Fruit fly (Drosophila melanogaster) whole organism, adult: ENCODE results near the gene DppIII.
A peak's percentile ranks its signal among the peaks of the same experiment; 100 is the strongest.

Source experiments
- CG12768 ChIP-seq: fragments of 200-800 bp; sonication (Bioruptor generic); optimal IDR thresholded peaks from 2 replicates; lab custom pipeline; 2017; ENCODE audit warnings: missing biosample characterization, missing genetic modification characterization, mild to moderate bottlenecking, moderate library complexity, missing genetic modification reagents
- CG14711 ChIP-seq: fragments of 200-800 bp; sonication (Bioruptor generic); optimal IDR thresholded peaks from 2 replicates; lab custom pipeline; 2018; ENCODE audit warnings: missing biosample characterization, mild to moderate bottlenecking, missing genetic modification characterization, moderate library complexity
- CG1620 ChIP-seq: fragments of 200-800 bp; sonication (Bioruptor generic); optimal IDR thresholded peaks from 2 replicates; lab custom pipeline; 2016; ENCODE audit warnings: missing biosample characterization, missing genetic modification characterization
- CG5204 ChIP-seq: fragments of 200-800 bp; sonication (Bioruptor generic); optimal IDR thresholded peaks from 2 replicates; lab custom pipeline; 2016; ENCODE audit warnings: missing biosample characterization, missing genetic modification characterization
- CG7045 ChIP-seq: fragments of 200-800 bp; sonication (Bioruptor generic); optimal IDR thresholded peaks from 2 replicates; lab custom pipeline; 2017; ENCODE audit warnings: missing biosample characterization, mild to moderate bottlenecking, missing genetic modification characterization
- Clk ChIP-seq: fragments of 200-800 bp; sonication (Bioruptor generic); optimal IDR thresholded peaks from 2 replicates; lab custom pipeline; 2017; ENCODE audit warnings: missing biosample characterization, missing genetic modification characterization
- Crg-1 ChIP-seq: fragments of 200-800 bp; sonication (Bioruptor generic); optimal IDR thresholded peaks from 2 replicates; lab custom pipeline; 2016; ENCODE audit warnings: missing biosample characterization, missing genetic modification characterization
- Mnt ChIP-seq: fragments of 200-800 bp; sonication (Bioruptor generic); optimal IDR thresholded peaks from 2 replicates; lab custom pipeline; 2016; ENCODE audit warnings: missing biosample characterization, mild to moderate bottlenecking, missing genetic modification characterization
- cic ChIP-seq: fragments of 200-800 bp; sonication (Bioruptor generic); optimal IDR thresholded peaks from 2 replicates; lab custom pipeline; 2017; ENCODE audit warnings: missing biosample characterization, mild to moderate bottlenecking, missing genetic modification characterization, moderate library complexity
- cnc ChIP-seq, 2 experiments: fragments of >200 bp; optimal IDR thresholded peaks; 2 replicates each; lab custom pipeline; 2017
- kay ChIP-seq: fragments of 200-800 bp; sonication (Bioruptor generic); peaks from one replicate; lab custom pipeline; 2016; ENCODE audit warnings: missing biosample characterization, missing genetic modification characterization, borderline replicate concordance
- ovo ChIP-seq: fragments of 200-800 bp; sonication (Bioruptor generic); optimal IDR thresholded peaks from 2 replicates; lab custom pipeline; 2016; ENCODE audit warnings: missing biosample characterization, missing genetic modification characterization
- tj ChIP-seq: fragments of 200-800 bp; sonication (Bioruptor generic); optimal IDR thresholded peaks from 3 replicates; lab custom pipeline; 2017; ENCODE audit warnings: missing biosample characterization, mild to moderate bottlenecking, missing genetic modification characterization, moderate library complexity
- toe ChIP-seq: fragments of 200-800 bp; sonication (Bioruptor generic); optimal IDR thresholded peaks from 2 replicates; lab custom pipeline; 2016; ENCODE audit warnings: missing biosample characterization, missing genetic modification characterization

- TF ChIP-seq CG14711 (peak; percentile 1), CG5204 (GFP tag; lab: Kevin White, UChicago) (no peak), Crg-1 (GFP tag; lab: Kevin White, UChicago) (peak; percentile 74), CG7045 (no peak), Mnt (GFP tag; lab: Kevin White, UChicago) (peak; percentile 66), ovo (GFP tag; lab: Kevin White, UChicago) (peak; percentile 21), kay (GFP tag; lab: Kevin White, UChicago) (no peak), CG12768 (GFP tag; lab: Kevin White, UChicago) (peak; percentile 34), Clk (GFP tag; lab: Kevin White, UChicago) (peak; percentile 41), tj (GFP tag; lab: Kevin White, UChicago) (no peak), toe (peak; percentile 64), cic (GFP tag; lab: Kevin White, UChicago) (peak; percentile 64), CG1620 (GFP tag; lab: Kevin White, UChicago) (peak; percentile 76), cnc (optimal IDR thresholded peaks at IDR 0.05; lab: Kevin White, UChicago) (no peak)
These were observed 39.1 kb upstream of the DppIII start, which contains the start of gene Sgt1 for dm6 chr3R:8305110-8305509.
